Worm (Caenorhabditis elegans) whole organism, midembryonic: ENCODE measurements around the gene F45H10.2.

Source experiments
- T22C8.4 ChIP-seq: fragments of 200-800 bp; sonication (Bioruptor generic); IDR thresholded peaks from 2 replicates; pipeline ENCODE4 v1.3.6; 2022; ENCODE audit warnings: missing genetic modification characterization, missing compliant biosample characterization
- cog-1 ChIP-seq: sonication (generic microtip); optimal IDR thresholded peaks from 2 replicates; lab custom pipeline; 2016; ENCODE audit warnings: missing genetic modification characterization, missing compliant biosample characterization
- flt-1 ChIP-seq: fragments of 200-800 bp; sonication (Bioruptor generic); IDR thresholded peaks from 2 replicates; pipeline ENCODE4 v1.3.6; 2022; ENCODE audit warnings: missing genetic modification characterization, missing compliant biosample characterization
- klf-2 ChIP-seq: fragments of 200-800 bp; sonication (Bioruptor generic); conservative IDR thresholded peaks from 2 replicates; pipeline ENCODE4 v1.3.6; 2022; ENCODE audit warnings: missing genetic modification reagents, missing genetic modification characterization, missing compliant biosample characterization
- med-1 ChIP-seq: sonication (generic microtip); optimal IDR thresholded peaks from 2 replicates; lab custom pipeline; 2017; ENCODE audit warnings: missing genetic modification characterization, mild to moderate bottlenecking, missing compliant biosample characterization, antibody characterized with exemption, missing genetic modification reagents; ENCODE audit not compliant: insufficient read depth
- ref-1 ChIP-seq: fragments of 200-800 bp; sonication (Bioruptor generic); conservative IDR thresholded peaks from 2 replicates; pipeline ENCODE4 v1.3.6; 2022; ENCODE audit warnings: missing genetic modification reagents, missing genetic modification characterization, missing compliant biosample characterization
- ztf-29 ChIP-seq: fragments of 200-800 bp; sonication (Bioruptor generic); IDR thresholded peaks from 2 replicates; pipeline ENCODE4 v1.3.6; 2022; ENCODE audit warnings: missing genetic modification reagents, missing genetic modification characterization, missing compliant biosample characterization

ce11 chrII:13465381-13465838, 27.4 kb downstream of the F45H10.2 start:
- TF ChIP-seq T22C8.4 (no peak), cog-1 (no peak), med-1 (GFP tag; lab: Kevin White, UChicago) (no peak), klf-2 (GFP tag; lab: Robert Waterston, UW) (no peak), flt-1 (GFP tag; lab: Robert Waterston, UW) (no peak), ztf-29 (no peak), ref-1 (GFP tag; lab: Robert Waterston, UW) (no peak)
